Fruit fly (Drosophila melanogaster) whole organism, embryonic: Measurements from ENCODE around the gene CG33543.

Experiments used
- Asciz ChIP-seq: fragments of 200-800 bp; sonication (Bioruptor generic); optimal IDR thresholded peaks from 2 replicates; lab custom pipeline; 2017; ENCODE audit warnings: missing biosample characterization, mild to moderate bottlenecking, missing genetic modification characterization, missing genetic modification reagents
- Atf3 ChIP-seq: fragments of 200-800 bp; sonication (Bioruptor generic); optimal IDR thresholded peaks from 3 replicates; lab custom pipeline; 2016; ENCODE audit warnings: missing biosample characterization, missing genetic modification characterization
- BEAF-32 ChIP-seq: fragments of 200-800 bp; sonication (Bioruptor generic); optimal IDR thresholded peaks from 3 replicates; lab custom pipeline; 2017; ENCODE audit warnings: missing biosample characterization, missing genetic modification characterization, mild to moderate bottlenecking, moderate library complexity, missing genetic modification reagents
- CG10209 ChIP-seq: fragments of 200-800 bp; sonication (Bioruptor generic); optimal IDR thresholded peaks from 3 replicates; lab custom pipeline; 2017; ENCODE audit warnings: missing biosample characterization, mild to moderate bottlenecking, missing genetic modification characterization, missing genetic modification reagents
- CG12155 ChIP-seq: fragments of 200-800 bp; sonication (Bioruptor generic); optimal IDR thresholded peaks from 3 replicates; lab custom pipeline; 2016; ENCODE audit warnings: missing biosample characterization, missing genetic modification characterization
- CG12659 ChIP-seq: fragments of 200-800 bp; sonication (Bioruptor generic); optimal IDR thresholded peaks from 3 replicates; lab custom pipeline; 2017; ENCODE audit warnings: mild to moderate bottlenecking, missing biosample characterization, missing genetic modification reagents, missing genetic modification characterization
- CG14441 ChIP-seq: fragments of 200-800 bp; sonication (Bioruptor generic); IDR thresholded peaks from 2 replicates; pipeline ENCODE4 v1.3.6; 2022; ENCODE audit warnings: missing biosample characterization, missing genetic modification characterization
- CG14860 ChIP-seq: fragments of 200-800 bp; sonication (Bioruptor generic); IDR thresholded peaks from 3 replicates; pipeline ENCODE4 v1.3.6; 2022; ENCODE audit warnings: missing biosample characterization, missing genetic modification characterization; ENCODE audit not compliant: partially characterized antibody
- CG15696 ChIP-seq: fragments of 200-800 bp; sonication (Bioruptor generic); optimal IDR thresholded peaks from 2 replicates; lab custom pipeline; 2019; ENCODE audit warnings: missing biosample characterization, mild to moderate bottlenecking, missing genetic modification characterization, moderate library complexity
- CG17829 ChIP-seq: fragments of 200-800 bp; optimal IDR thresholded peaks from 2 replicates; lab custom pipeline; 2019; ENCODE audit warnings: missing biosample characterization, mild to moderate bottlenecking, missing genetic modification characterization, moderate library complexity
- CG18011 ChIP-seq: fragments of 200-800 bp; sonication (Bioruptor generic); optimal IDR thresholded peaks from 2 replicates; lab custom pipeline; 2017; ENCODE audit warnings: missing biosample characterization, missing genetic modification characterization, mild to moderate bottlenecking, moderate library complexity, missing genotype
- CG2712 ChIP-seq: fragments of 200-800 bp; optimal IDR thresholded peaks from 3 replicates; lab custom pipeline; 2019; ENCODE audit warnings: missing biosample characterization, mild to moderate bottlenecking, missing genetic modification characterization, moderate library complexity
- CG33213 ChIP-seq: fragments of 200-800 bp; sonication (Bioruptor generic); optimal IDR thresholded peaks from 3 replicates; lab custom pipeline; 2016; ENCODE audit warnings: missing biosample characterization, missing genetic modification characterization
- CG33557 ChIP-seq: fragments of 200-800 bp; sonication (Bioruptor generic); optimal IDR thresholded peaks from 2 replicates; lab custom pipeline; 2019; ENCODE audit warnings: missing biosample characterization, mild to moderate bottlenecking, missing genetic modification characterization, moderate library complexity
- CG42726 ChIP-seq: fragments of 200-800 bp; sonication (Bioruptor generic); IDR thresholded peaks from 2 replicates; pipeline ENCODE4 v1.3.6; 2022; ENCODE audit warnings: missing biosample characterization, missing genetic modification characterization; ENCODE audit not compliant: partially characterized antibody
- CG4360 ChIP-seq: fragments of 200-800 bp; sonication (Bioruptor generic); IDR thresholded peaks from 2 replicates; pipeline ENCODE4 v1.3.6; 2022; ENCODE audit warnings: missing biosample characterization, missing genetic modification characterization
- CG4404 ChIP-seq: fragments of 200-800 bp; sonication (Bioruptor generic); IDR thresholded peaks from 2 replicates; pipeline ENCODE4 v1.3.6; 2022; ENCODE audit warnings: missing biosample characterization, missing genetic modification characterization
- CG8924 ChIP-seq: fragments of 200-800 bp; optimal IDR thresholded peaks from 3 replicates; lab custom pipeline; 2019; ENCODE audit warnings: missing biosample characterization, mild to moderate bottlenecking, missing genetic modification characterization, moderate library complexity
- Dbx ChIP-seq: fragments of 200-800 bp; sonication (Bioruptor generic); IDR thresholded peaks from 3 replicates; pipeline ENCODE4 v1.3.6; 2022; ENCODE audit warnings: missing biosample characterization, missing genetic modification characterization
- Dll ChIP-seq: fragments of 200-800 bp; sonication (Bioruptor generic); IDR thresholded peaks from 4 replicates; pipeline ENCODE4 v1.3.6; 2022; ENCODE audit warnings: missing biosample characterization, missing genetic modification characterization; ENCODE audit not compliant: partially characterized antibody
- Doc2 ChIP-seq: fragments of 200-800 bp; sonication (Bioruptor generic); IDR thresholded peaks from 2 replicates; pipeline ENCODE4 v1.3.6; 2022; ENCODE audit warnings: missing biosample characterization, missing genetic modification characterization
- Doc3 ChIP-seq: fragments of 200-800 bp; sonication (Bioruptor generic); IDR thresholded peaks from 3 replicates; pipeline ENCODE4 v1.3.6; 2022; ENCODE audit warnings: missing biosample characterization, missing genetic modification characterization; ENCODE audit not compliant: partially characterized antibody
- Dref ChIP-seq: fragments of 200-800 bp; sonication (Bioruptor generic); IDR thresholded peaks from 2 replicates; pipeline ENCODE4 v1.3.6; 2022; ENCODE audit warnings: missing biosample characterization, missing genetic modification characterization
- E2f2 ChIP-seq: fragments of 200-800 bp; sonication (Bioruptor generic); IDR thresholded peaks from 2 replicates; pipeline ENCODE4 v1.3.6; 2022; ENCODE audit warnings: missing biosample characterization, missing genetic modification characterization
- Gug ChIP-seq: fragments of 200-800 bp; sonication (Bioruptor generic); IDR thresholded peaks from 4 replicates; pipeline ENCODE4 v1.3.6; 2022; ENCODE audit warnings: missing biosample characterization, missing genetic modification characterization
- Hmr ChIP-seq: fragments of 200-800 bp; sonication (Bioruptor generic); optimal IDR thresholded peaks from 3 replicates; lab custom pipeline; 2017; ENCODE audit warnings: mild to moderate bottlenecking, missing biosample characterization, missing genetic modification reagents, missing genetic modification characterization
- Med ChIP-seq: fragments of 200-800 bp; sonication (Bioruptor generic); peaks from one replicate; lab custom pipeline; 2016; ENCODE audit warnings: missing biosample characterization, missing genetic modification characterization, mild to moderate bottlenecking, inconsistent platforms, moderate library complexity
- NK7.1 ChIP-seq: fragments of 200-800 bp; sonication (Bioruptor generic); optimal IDR thresholded peaks from 3 replicates; lab custom pipeline; 2016; ENCODE audit warnings: missing biosample characterization, missing genetic modification characterization
- Opbp ChIP-seq: fragments of 200-800 bp; sonication (Bioruptor generic); IDR thresholded peaks from 3 replicates; pipeline ENCODE4 v1.3.6; 2022; ENCODE audit warnings: missing biosample characterization, missing genetic modification characterization; ENCODE audit not compliant: partially characterized antibody
- Scr ChIP-seq: fragments of 200-800 bp; sonication (Bioruptor generic); IDR thresholded peaks from 2 replicates; pipeline ENCODE4 v1.3.6; 2022; ENCODE audit warnings: missing biosample characterization, missing genetic modification characterization; ENCODE audit not compliant: partially characterized antibody
- Spps ChIP-seq: fragments of 200-800 bp; sonication (Bioruptor generic); optimal IDR thresholded peaks from 2 replicates; lab custom pipeline; 2018; ENCODE audit warnings: missing biosample characterization, mild to moderate bottlenecking, missing genetic modification characterization
- Sry-δ ChIP-seq: fragments of 200-800 bp; sonication (Bioruptor generic); optimal IDR thresholded peaks from 2 replicates; lab custom pipeline; 2016; ENCODE audit warnings: missing biosample characterization, missing genetic modification characterization
- amos ChIP-seq: fragments of 200-800 bp; sonication (Bioruptor generic); IDR thresholded peaks from 2 replicates; pipeline ENCODE4 v1.3.6; 2022; ENCODE audit warnings: missing biosample characterization, missing genetic modification characterization; ENCODE audit not compliant: partially characterized antibody
- bbx ChIP-seq: fragments of 200-800 bp; sonication (Bioruptor generic); IDR thresholded peaks from 2 replicates; pipeline ENCODE4 v1.3.6; 2022; ENCODE audit warnings: missing biosample characterization, missing genetic modification characterization; ENCODE audit not compliant: partially characterized antibody
- caup ChIP-seq: fragments of 200-800 bp; sonication (Bioruptor generic); optimal IDR thresholded peaks from 3 replicates; lab custom pipeline; 2017; ENCODE audit warnings: missing biosample characterization, mild to moderate bottlenecking, missing genetic modification characterization, moderate library complexity; ENCODE audit not compliant: severe bottlenecking
- chinmo ChIP-seq: fragments of 200-800 bp; sonication (Bioruptor generic); IDR thresholded peaks from 4 replicates; pipeline ENCODE4 v1.3.6; 2022; ENCODE audit warnings: missing biosample characterization, missing genetic modification characterization; ENCODE audit not compliant: partially characterized antibody
- ci ChIP-seq: fragments of 200-800 bp; sonication (Bioruptor generic); IDR thresholded peaks from 3 replicates; pipeline ENCODE4 v1.3.6; 2022; ENCODE audit warnings: missing biosample characterization, missing genetic modification characterization
- dm ChIP-seq: fragments of 200-800 bp; sonication (Bioruptor generic); optimal IDR thresholded peaks from 3 replicates; lab custom pipeline; 2016; ENCODE audit warnings: missing biosample characterization, missing genetic modification characterization
- ftz-f1 ChIP-seq: fragments of 200-800 bp; sonication (Bioruptor generic); optimal IDR thresholded peaks from 2 replicates; lab custom pipeline; 2016; ENCODE audit warnings: missing biosample characterization, missing genetic modification characterization
- hb ChIP-seq: fragments of 200-800 bp; sonication (Bioruptor generic); IDR thresholded peaks from 3 replicates; pipeline ENCODE4 v1.3.6; 2022; ENCODE audit warnings: missing biosample characterization, missing genetic modification characterization; ENCODE audit not compliant: partially characterized antibody
- hth ChIP-seq: fragments of >200 bp; optimal IDR thresholded peaks from 2 replicates; lab custom pipeline; 2017; ENCODE audit warnings: inconsistent platforms
- inv ChIP-seq: fragments of 200-800 bp; sonication (Bioruptor generic); IDR thresholded peaks from 2 replicates; pipeline ENCODE4 v1.3.6; 2022; ENCODE audit warnings: missing biosample characterization, missing genetic modification characterization; ENCODE audit not compliant: partially characterized antibody
- kah ChIP-seq: fragments of 200-800 bp; sonication (Bioruptor generic); optimal IDR thresholded peaks from 2 replicates; lab custom pipeline; 2018; ENCODE audit warnings: missing biosample characterization, mild to moderate bottlenecking, missing genetic modification characterization
- p53 ChIP-seq: fragments of 200-800 bp; sonication (Bioruptor generic); optimal IDR thresholded peaks from 2 replicates; lab custom pipeline; 2016; ENCODE audit warnings: missing biosample characterization, missing genetic modification characterization
- phol ChIP-seq: fragments of 200-800 bp; sonication (Bioruptor generic); optimal IDR thresholded peaks from 3 replicates; lab custom pipeline; 2018; ENCODE audit warnings: missing biosample characterization, mild to moderate bottlenecking, missing genetic modification characterization, moderate library complexity
- pnt ChIP-seq: fragments of 200-800 bp; sonication (Bioruptor generic); optimal IDR thresholded peaks from 3 replicates; lab custom pipeline; 2016; ENCODE audit warnings: missing biosample characterization, missing genetic modification characterization
- row ChIP-seq: fragments of 200-800 bp; sonication (Bioruptor generic); IDR thresholded peaks from 3 replicates; pipeline ENCODE4 v1.3.6; 2022; ENCODE audit warnings: missing biosample characterization, missing genetic modification characterization
- sens ChIP-seq: fragments of 200-800 bp; sonication (Bioruptor generic); peaks from one replicate; lab custom pipeline; 2016; ENCODE audit warnings: missing biosample characterization, missing genetic modification characterization
- tgo ChIP-seq: fragments of 200-800 bp; sonication (Bioruptor generic); IDR thresholded peaks from 3 replicates; pipeline ENCODE4 v1.3.6; 2022; ENCODE audit warnings: missing biosample characterization, missing genetic modification characterization
- tna ChIP-seq: fragments of 200-800 bp; sonication (Bioruptor generic); IDR thresholded peaks from 2 replicates; pipeline ENCODE4 v1.3.6; 2022; ENCODE audit warnings: missing biosample characterization, missing genetic modification characterization; ENCODE audit not compliant: partially characterized antibody

CG33543 gene

dm6 chr2L:1973957-1974356 lies 32.2 kb downstream of the CG33543 start, which contains the start of gene Der-1 (continued):
- peak; percentile 91 for TF ChIP-seq inv (GFP tag; lab: Robert Waterston, UW)
- peak; percentile 90 for TF ChIP-seq chinmo
- no peak for TF ChIP-seq CG4404 (GFP tag; lab: Robert Waterston, UW)
- no peak for TF ChIP-seq dm (GFP tag; lab: Kevin White, UChicago)
- TF ChIP-seq sens (GFP tag; lab: Kevin White, UChicago) = peak; percentile 77
- peak; percentile 95 for TF ChIP-seq Sry-δ (GFP tag; lab: Kevin White, UChicago)
- no peak for TF ChIP-seq hth (lab: Kevin White, UChicago)
- TF ChIP-seq Dbx (GFP tag; lab: Robert Waterston, UW) = 0 out of 3 replicates have a peak, but pooled peaks have one; percentile 11
- peak; percentile 11 for TF ChIP-seq CG33213
- peak; percentile 94 for TF ChIP-seq bbx
- no peak for TF ChIP-seq CG33557
- TF ChIP-seq tna (GFP tag; lab: Robert Waterston, UW) = peak; percentile 89
- no peak for TF ChIP-seq kah (GFP tag; lab: Kevin White, UChicago)
- peak; percentile 68 for TF ChIP-seq CG14860 (GFP tag; lab: Robert Waterston, UW)
- peak; percentile 94 for TF ChIP-seq Opbp
- no peak for TF ChIP-seq Spps (tag; lab: Kevin White, UChicago)
- peak; percentile 47; the same call in 2 of the 4 replicates for TF ChIP-seq Gug (GFP tag; lab: Robert Waterston, UW)
- no peak for TF ChIP-seq pnt (GFP tag; lab: Kevin White, UChicago)
- peak; percentile 15 for TF ChIP-seq CG12155 (GFP tag; lab: Kevin White, UChicago)
- TF ChIP-seq Doc2 = no peak
- TF ChIP-seq Doc3 (GFP tag; lab: Robert Waterston, UW) = peak; percentile 88
- no peak for TF ChIP-seq CG14441 (GFP tag; lab: Robert Waterston, UW)
- peak; percentile 43 for TF ChIP-seq phol (tag; lab: Kevin White, UChicago)
- TF ChIP-seq Med (GFP tag; lab: Kevin White, UChicago) = peak; percentile 60
- TF ChIP-seq BEAF-32 = peak; percentile 92
- TF ChIP-seq hb (GFP tag; lab: Robert Waterston, UW) = peak; percentile 86
- TF ChIP-seq p53 = no peak
- no peak for TF ChIP-seq CG18011 (GFP tag; lab: Kevin White, UChicago)
- peak; percentile 18; the same call in 1 of the 3 replicates for TF ChIP-seq tgo
- TF ChIP-seq NK7.1 (GFP tag; lab: Kevin White, UChicago) = no peak
- peak; percentile 35 for TF ChIP-seq CG8924 (tag; lab: Kevin White, UChicago)
- TF ChIP-seq caup (GFP tag; lab: Kevin White, UChicago) = no peak
- TF ChIP-seq Atf3 (GFP tag; lab: Kevin White, UChicago) = peak; percentile 37
- peak; percentile 20 for TF ChIP-seq CG12659 (GFP tag; lab: Kevin White, UChicago)
- peak; percentile 91 for TF ChIP-seq Scr (GFP tag; lab: Robert Waterston, UW)
- no peak for TF ChIP-seq Asciz (GFP tag; lab: Kevin White, UChicago)
- peak; percentile 93 for TF ChIP-seq amos (GFP tag; lab: Robert Waterston, UW)
- TF ChIP-seq Hmr (GFP tag; lab: Kevin White, UChicago) = peak; percentile 43
- peak; percentile 92 for TF ChIP-seq Dll (GFP tag; lab: Robert Waterston, UW)
- TF ChIP-seq ftz-f1 (GFP tag; lab: Kevin White, UChicago) = peak; percentile 100
- no peak for TF ChIP-seq CG15696
- peak; percentile 66 for TF ChIP-seq CG4360 (GFP tag; lab: Robert Waterston, UW)
- peak; percentile 9 for TF ChIP-seq CG17829
- TF ChIP-seq CG42726 (GFP tag; lab: Robert Waterston, UW) = peak; percentile 93
- TF ChIP-seq E2f2 (GFP tag; lab: Robert Waterston, UW) = peak; percentile 76
- TF ChIP-seq row (GFP tag; lab: Robert Waterston, UW) = peak; percentile 80
- TF ChIP-seq Dref = peak; percentile 53
- peak; percentile 15 for TF ChIP-seq CG2712 (tag; lab: Kevin White, UChicago)
- no peak for TF ChIP-seq CG10209 (GFP tag; lab: Kevin White, UChicago)
- TF ChIP-seq ci (GFP tag; lab: Robert Waterston, UW) = peak; percentile 32; the same call in 1 of the 3 replicates
